Worm (Caenorhabditis elegans): Measurements from ENCODE around the gene nspg-14.
A peak's percentile ranks its signal among the peaks of the same experiment; 100 is the strongest.

nspg-14 gene

ce11 chrX:5289106-5289505 is 36.3 kb downstream of the nspg-14 start:
- no peak for TF ChIP-seq lin-15B (tag; optimal IDR thresholded peaks at IDR 0.05)
- no peak for TF ChIP-seq nhr-28 (tag; optimal IDR thresholded peaks at IDR 0.05)
- TF ChIP-seq lin-39 (tag; optimal IDR thresholded peaks at IDR 0.05), result no peak
- no peak for TF ChIP-seq skn-1 (tag; optimal IDR thresholded peaks at IDR 0.05)
- TF ChIP-seq elt-1 (tag; optimal IDR thresholded peaks at IDR 0.05), result no peak
- no peak for TF ChIP-seq mml-1 (tag; optimal IDR thresholded peaks at IDR 0.05)
- no peak for TF ChIP-seq snpc-4 (tag; optimal IDR thresholded peaks at IDR 0.05)
- no peak for TF ChIP-seq nfya-1 (tag; optimal IDR thresholded peaks at IDR 0.05; ENCODE audit: insufficient read depth)
- TF ChIP-seq nhr-67 (tag; optimal IDR thresholded peaks at IDR 0.05), result no peak
- no peak for TF ChIP-seq eor-1 (tag; optimal IDR thresholded peaks at IDR 0.05)
- no peak for TF ChIP-seq pqm-1 (tag; optimal IDR thresholded peaks at IDR 0.05)
- no peak for TF ChIP-seq ceh-82 (tag; optimal IDR thresholded peaks at IDR 0.05)
- TF ChIP-seq fos-1 (tag; optimal IDR thresholded peaks at IDR 0.05), result no peak
- TF ChIP-seq nhr-237 (tag; optimal IDR thresholded peaks at IDR 0.05), result no peak
- no peak for TF ChIP-seq lsy-12 (tag; optimal IDR thresholded peaks at IDR 0.05)

- peak; percentile 3 for TF ChIP-seq nfya-1 (tag; optimal IDR thresholded peaks at IDR 0.05; ENCODE audit: insufficient read depth)
- no peak for TF ChIP-seq elt-2 (tag; optimal IDR thresholded peaks at IDR 0.05)
These were observed 41.0 kb downstream of the nspg-14 start for ce11 chrX:5293862-5294261.

ce11 chrX:5297942-5298611 is 45.2 kb downstream of the nspg-14 start, which contains the start of gene ift-81:
TSS of gene ift-81 (plus strand) at chrX:5298561.
- TF ChIP-seq R02D3.7 (tag; optimal IDR thresholded peaks at IDR 0.05) (no peak), ceh-16 (tag; optimal IDR thresholded peaks at IDR 0.05) (no peak), hmg-11 (tag; optimal IDR thresholded peaks at IDR 0.05) (peak; percentile 60), mml-1 (tag; optimal IDR thresholded peaks at IDR 0.05) (no peak), eor-1 (tag; optimal IDR thresholded peaks at IDR 0.05) (no peak), ztf-4 (tag; optimal IDR thresholded peaks at IDR 0.05) (no peak), nhr-67 (tag; optimal IDR thresholded peaks at IDR 0.05) (no peak), elt-3 (tag; optimal IDR thresholded peaks at IDR 0.05) (no peak), nhr-77 (tag; optimal IDR thresholded peaks at IDR 0.05) (no peak), snpc-4 (tag; optimal IDR thresholded peaks at IDR 0.05) (no peak), elt-1 (tag; optimal IDR thresholded peaks at IDR 0.05) (no peak), ama-1 (optimal IDR thresholded peaks at IDR 0.05) (no peak), tbx-2 (tag; optimal IDR thresholded peaks at IDR 0.05) (peak; percentile 26), unc-39 (tag; optimal IDR thresholded peaks at IDR 0.05) (no peak), pha-4 (tag; optimal IDR thresholded peaks at IDR 0.05) (peak; percentile 68), ceh-82 (tag; optimal IDR thresholded peaks at IDR 0.05) (no peak), skn-1 (tag; optimal IDR thresholded peaks at IDR 0.05) (no peak), lin-39 (tag; optimal IDR thresholded peaks at IDR 0.05) (peak; percentile 62), nfya-1 (tag; optimal IDR thresholded peaks at IDR 0.05; ENCODE audit: insufficient read depth) (peak; percentile 59), egl-5 (tag; optimal IDR thresholded peaks at IDR 0.05) (no peak), nhr-25 (tag; optimal IDR thresholded peaks at IDR 0.05) (no peak), nhr-12 (tag; optimal IDR thresholded peaks at IDR 0.05) (no peak)

ce11 chrX:5303500-5303899 is 50.7 kb downstream of the nspg-14 start, which contains the start of gene ags-3:
TSS of gene ags-3 (minus strand) at chrX:5303600.
- TF ChIP-seq aly-2 (tag; optimal IDR thresholded peaks at IDR 0.05) (no peak), daf-12 (tag; optimal IDR thresholded peaks at IDR 0.05) (no peak), lin-15B (tag; optimal IDR thresholded peaks at IDR 0.05) (no peak), ZK546.5 (tag; optimal IDR thresholded peaks at IDR 0.05) (no peak), ceh-28 (tag; optimal IDR thresholded peaks at IDR 0.05) (no peak)
